Worm (Caenorhabditis elegans) whole organism, L4 larva: ENCODE data around the gene noca-1.

Source experiments
- D1046.2 ChIP-seq: fragments of 200-800 bp; sonication (Bioruptor generic); IDR thresholded peaks from 2 replicates; pipeline ENCODE4 v1.3.6; 2022; ENCODE audit warnings: missing genetic modification characterization, missing compliant biosample characterization
- F49E8.2 ChIP-seq: sonication (generic microtip); optimal IDR thresholded peaks from 2 replicates; lab custom pipeline; 2016; ENCODE audit warnings: missing compliant biosample characterization, mild to moderate bottlenecking, missing genetic modification characterization, borderline replicate concordance
- R02D3.7 ChIP-seq: fragments of 150-350 bp; sonication (generic microtip); optimal IDR thresholded peaks from 3 replicates; lab custom pipeline; 2014; ENCODE audit warnings: missing biosample characterization, missing genetic modification characterization
- Y5F2A.4 ChIP-seq: fragments of 200-800 bp; sonication (Bioruptor generic); optimal IDR thresholded peaks from 2 replicates; lab custom pipeline; 2018; ENCODE audit warnings: mild to moderate bottlenecking, missing genetic modification characterization, missing compliant biosample characterization
- dmd-6 ChIP-seq: fragments of 200-800 bp; sonication (Bioruptor generic); IDR thresholded peaks from 2 replicates; pipeline ENCODE4 v1.3.6; 2022; ENCODE audit warnings: missing genetic modification reagents, missing genetic modification characterization, missing compliant biosample characterization
- egl-27 ChIP-seq: sonication (generic microtip); optimal IDR thresholded peaks from 3 replicates; lab custom pipeline; 2017; ENCODE audit warnings: missing biosample characterization, missing genetic modification reagents, missing genetic modification characterization
- fkh-10 ChIP-seq: fragments of 150-350 bp; optimal IDR thresholded peaks from 2 replicates; lab custom pipeline; 2014; ENCODE audit warnings: missing biosample characterization, missing genetic modification reagents, missing genetic modification characterization
- lin-15B ChIP-seq: fragments of 150-350 bp; sonication (generic microtip); optimal IDR thresholded peaks from 3 replicates; lab custom pipeline; 2014; ENCODE audit warnings: missing biosample characterization, missing genetic modification characterization
- mxl-2 ChIP-seq: fragments of 200-800 bp; sonication (Bioruptor generic); conservative IDR thresholded peaks from 2 replicates; pipeline ENCODE4 v1.3.6; 2022; ENCODE audit warnings: missing genetic modification reagents, missing genetic modification characterization, missing compliant biosample characterization
- nhr-102 ChIP-seq: sonication (generic microtip); optimal IDR thresholded peaks from 2 replicates; lab custom pipeline; 2016; ENCODE audit warnings: mild to moderate bottlenecking, missing genetic modification characterization, moderate library complexity, missing compliant biosample characterization
- nhr-111 ChIP-seq: fragments of 200-800 bp; sonication (Bioruptor generic); optimal IDR thresholded peaks from 2 replicates; lab custom pipeline; 2018; ENCODE audit warnings: mild to moderate bottlenecking, missing genetic modification characterization, missing compliant biosample characterization
- nhr-25 ChIP-seq: sonication (generic microtip); optimal IDR thresholded peaks from 2 replicates; lab custom pipeline; 2017; ENCODE audit warnings: missing genetic modification characterization, mild to moderate bottlenecking, missing compliant biosample characterization, antibody characterized with exemption, moderate library complexity, borderline replicate concordance; ENCODE audit not compliant: insufficient read depth
- nhr-41 ChIP-seq: fragments of 200-800 bp; sonication (Bioruptor generic); IDR thresholded peaks from 2 replicates; pipeline ENCODE4 v1.3.6; 2022; ENCODE audit warnings: missing genetic modification reagents, missing genetic modification characterization, missing compliant biosample characterization
- nhr-6 ChIP-seq: fragments of 150-350 bp; optimal IDR thresholded peaks from 2 replicates; lab custom pipeline; 2014; ENCODE audit warnings: missing biosample characterization, missing genetic modification characterization
- skn-1 ChIP-seq: fragments of 150-350 bp; optimal IDR thresholded peaks from 2 replicates; lab custom pipeline; 2014; ENCODE audit warnings: missing biosample characterization, missing genetic modification characterization
- unc-62 ChIP-seq, 3 experiments: fragments of 150-350 bp in 1 of 3; sonication (generic microtip); optimal IDR thresholded peaks in 2 of 3; peaks in 1 of 3; 1 replicate in 1 of 3; 2 replicates in 2 of 3; lab custom pipeline; 2014 to 2017; ENCODE audit warnings: missing biosample characterization in 3 of 3, missing genetic modification characterization in 3 of 3, missing genetic modification reagents in 3 of 3, missing genotype in 1 of 3

noca-1 gene

ce11 chrV:13212584-13212983 is 59.9 kb downstream of the noca-1 start (continued):
- TF ChIP-seq nhr-6 = peak; percentile 90

ce11 chrV:13221066-13221465 is 68.3 kb downstream of the noca-1 start:
- TF ChIP-seq dmd-6 (GFP tag; lab: Robert Waterston, UW) (no peak), fkh-10 (GFP tag; lab: Kevin White, UChicago) (peak; percentile 45), Y5F2A.4 (GFP tag; lab: Kevin White, UChicago) (no peak), nhr-25 (no peak), D1046.2 (GFP tag; lab: Robert Waterston, UW) (no peak), lin-15B (tag; lab: Kevin White, UChicago) (no peak), egl-27 (tag; lab: Kevin White, UChicago) (no peak), unc-62 (GFP tag; optimal IDR thresholded peaks at IDR 0.05 in 1 of 2; lab: Kevin White, UChicago) (peak in 1 of 2 experiments; percentile 92), unc-62 (tag; optimal IDR thresholded peaks at IDR 0.05; lab: Kevin White, UChicago) (no peak), F49E8.2 (no peak), nhr-41 (GFP tag; lab: Robert Waterston, UW) (no peak), nhr-111 (no peak), nhr-102 (tag; lab: Kevin White, UChicago) (no peak), R02D3.7 (tag; lab: Kevin White, UChicago) (no peak), skn-1 (tag; lab: Kevin White, UChicago) (no peak), mxl-2 (no peak)
